Worm (Caenorhabditis elegans) whole organism, L4/young adult: ENCODE measurements around the gene Y37E11AM.4.

Experiments used
- W03F9.2 ChIP-seq: fragments of 150-350 bp; optimal IDR thresholded peaks from 2 replicates; lab custom pipeline; 2014; ENCODE audit warnings: missing biosample characterization, missing genetic modification characterization
- him-1 ChIP-seq: sonication (generic microtip); optimal IDR thresholded peaks from 2 replicates; lab custom pipeline; 2016; ENCODE audit warnings: missing genotype, missing genetic modification reagents, missing genetic modification characterization, missing compliant biosample characterization

ce11 chrIV:3743748-3744147 is 21.2 kb upstream of the Y37E11AM.4 start, which contains the start of gene siah-1:
- no peak for TF ChIP-seq W03F9.2 (tag; lab: Kevin White, UChicago)
- TF ChIP-seq him-1 (tag; lab: Kevin White, UChicago), result no peak
